Fruit fly (Drosophila melanogaster) whole organism, embryonic: ENCODE data around the gene RpL6.

ENCODE experiments used
- Bdp1 ChIP-seq: fragments of 200-800 bp; sonication (Bioruptor generic); optimal IDR thresholded peaks from 3 replicates; lab custom pipeline; 2016; ENCODE audit warnings: missing biosample characterization, missing genetic modification characterization
- CG10147 ChIP-seq: fragments of 200-800 bp; sonication (Bioruptor generic); optimal IDR thresholded peaks from 2 replicates; lab custom pipeline; 2019; ENCODE audit warnings: missing biosample characterization, mild to moderate bottlenecking, missing genetic modification characterization, moderate library complexity
- CG10366 ChIP-seq: fragments of 200-800 bp; sonication (Bioruptor generic); IDR thresholded peaks from 2 replicates; pipeline ENCODE4 v1.3.6; 2022; ENCODE audit warnings: missing biosample characterization, missing genetic modification characterization
- CG10565 ChIP-seq: fragments of 200-800 bp; sonication (Bioruptor generic); optimal IDR thresholded peaks from 3 replicates; lab custom pipeline; 2016; ENCODE audit warnings: missing biosample characterization, mild to moderate bottlenecking, missing genetic modification characterization
- CG10959 ChIP-seq: fragments of 200-800 bp; sonication (Bioruptor generic); IDR thresholded peaks from 2 replicates; pipeline ENCODE4 v1.3.6; 2022; ENCODE audit warnings: missing biosample characterization, missing genetic modification characterization
- CG11093 ChIP-seq: fragments of 200-800 bp; sonication (Bioruptor generic); IDR thresholded peaks from 3 replicates; pipeline ENCODE4 v1.3.6; 2022; ENCODE audit warnings: missing biosample characterization, missing genetic modification characterization
- CG11456 ChIP-seq: fragments of 200-800 bp; sonication (Bioruptor generic); IDR thresholded peaks from 3 replicates; pipeline ENCODE4 v1.3.6; 2022; ENCODE audit warnings: missing biosample characterization, missing genetic modification characterization
- CG14710 ChIP-seq: fragments of 200-800 bp; sonication (Bioruptor generic); optimal IDR thresholded peaks from 3 replicates; lab custom pipeline; 2019; ENCODE audit warnings: missing biosample characterization, mild to moderate bottlenecking, missing genetic modification characterization, moderate library complexity
- CG3847 ChIP-seq: fragments of 200-800 bp; sonication (Bioruptor generic); IDR thresholded peaks from 2 replicates; pipeline ENCODE4 v1.3.6; 2022; ENCODE audit warnings: missing biosample characterization, missing genetic modification characterization
- CG4360 ChIP-seq: fragments of 200-800 bp; sonication (Bioruptor generic); IDR thresholded peaks from 2 replicates; pipeline ENCODE4 v1.3.6; 2022; ENCODE audit warnings: missing biosample characterization, missing genetic modification characterization
- CG4424 ChIP-seq: fragments of 200-800 bp; sonication (Bioruptor generic); optimal IDR thresholded peaks from 3 replicates; lab custom pipeline; 2016; ENCODE audit warnings: missing biosample characterization, missing genetic modification characterization
- CG6689 ChIP-seq: fragments of 200-800 bp; sonication (Bioruptor generic); IDR thresholded peaks from 2 replicates; pipeline ENCODE4 v1.3.6; 2022; ENCODE audit warnings: missing biosample characterization, missing genetic modification characterization
- CG9817 ChIP-seq: fragments of 200-800 bp; sonication (Bioruptor generic); optimal IDR thresholded peaks from 2 replicates; lab custom pipeline; 2018; ENCODE audit warnings: missing biosample characterization, mild to moderate bottlenecking, missing genetic modification characterization, moderate library complexity
- ERR ChIP-seq: fragments of 200-800 bp; sonication (Bioruptor generic); optimal IDR thresholded peaks from 2 replicates; lab custom pipeline; 2016; ENCODE audit warnings: missing biosample characterization, missing genetic modification characterization
- Ets65A ChIP-seq: fragments of 200-800 bp; sonication (Bioruptor generic); peaks from one replicate; lab custom pipeline; 2016; ENCODE audit warnings: missing biosample characterization, missing genetic modification characterization
- Fer3 ChIP-seq: fragments of 200-800 bp; sonication (Bioruptor generic); optimal IDR thresholded peaks from 2 replicates; lab custom pipeline; 2018; ENCODE audit warnings: missing biosample characterization, mild to moderate bottlenecking, missing genetic modification characterization, moderate library complexity
- HHEX ChIP-seq: fragments of 200-800 bp; sonication (Bioruptor generic); optimal IDR thresholded peaks from 3 replicates; lab custom pipeline; 2017; ENCODE audit warnings: missing biosample characterization, mild to moderate bottlenecking, missing genetic modification characterization, missing genetic modification reagents
- HLH4C ChIP-seq: fragments of 200-800 bp; sonication (Bioruptor generic); IDR thresholded peaks from 3 replicates; pipeline ENCODE4 v1.3.6; 2022; ENCODE audit warnings: missing biosample characterization, missing genetic modification characterization; ENCODE audit not compliant: partially characterized antibody
- HmgZ ChIP-seq: fragments of 200-800 bp; sonication (Bioruptor generic); optimal IDR thresholded peaks from 2 replicates; lab custom pipeline; 2018; ENCODE audit warnings: missing biosample characterization, mild to moderate bottlenecking, missing genetic modification characterization
- Hmx ChIP-seq: fragments of 200-800 bp; sonication (Bioruptor generic); optimal IDR thresholded peaks from 2 replicates; lab custom pipeline; 2016; ENCODE audit warnings: missing biosample characterization, missing genetic modification characterization
- Hr78 ChIP-seq, 2 experiments: fragments of 200-800 bp in 1 of 2; fragments of >200 bp in 1 of 2; sonication (Bioruptor generic) in 1 of 2; optimal IDR thresholded peaks; 2 replicates each; lab custom pipeline; 2017 to 2019; ENCODE audit warnings: missing biosample characterization in 2 of 2, missing genetic modification characterization in 2 of 2, mild to moderate bottlenecking in 1 of 2, moderate library complexity in 1 of 2
- Lpt ChIP-seq: fragments of >200 bp; optimal IDR thresholded peaks from 2 replicates; lab custom pipeline; 2018; ENCODE audit warnings: missing biosample characterization, missing genetic modification characterization
- Mad ChIP-seq: fragments of 200-800 bp; sonication (Bioruptor generic); optimal IDR thresholded peaks from 2 replicates; lab custom pipeline; 2016; ENCODE audit warnings: missing biosample characterization, missing genetic modification characterization
- Meics ChIP-seq: fragments of 200-800 bp; sonication (Bioruptor generic); optimal IDR thresholded peaks from 2 replicates; lab custom pipeline; 2017; ENCODE audit warnings: missing biosample characterization, mild to moderate bottlenecking, missing genetic modification characterization
- Nf-YA ChIP-seq: fragments of 200-800 bp; sonication (Bioruptor generic); IDR thresholded peaks from 2 replicates; pipeline ENCODE4 v1.3.6; 2022; ENCODE audit warnings: missing biosample characterization, missing genetic modification characterization
- Rfx ChIP-seq: fragments of 200-800 bp; sonication (Bioruptor generic); IDR thresholded peaks from 2 replicates; pipeline ENCODE4 v1.3.6; 2022; ENCODE audit warnings: missing biosample characterization, missing genetic modification characterization
- Sry-δ ChIP-seq: fragments of 200-800 bp; sonication (Bioruptor generic); optimal IDR thresholded peaks from 2 replicates; lab custom pipeline; 2016; ENCODE audit warnings: missing biosample characterization, missing genetic modification characterization
- cad ChIP-seq: fragments of >200 bp; optimal IDR thresholded peaks from 2 replicates; lab custom pipeline; 2017; ENCODE audit warnings: missing biosample characterization, missing genetic modification characterization
- esg ChIP-seq: fragments of 200-800 bp; sonication (Bioruptor generic); conservative IDR thresholded peaks from 2 replicates; pipeline ENCODE4 v1.3.6; 2022; ENCODE audit warnings: missing biosample characterization, missing genetic modification characterization
- fru ChIP-seq: fragments of >200 bp; optimal IDR thresholded peaks from 2 replicates; lab custom pipeline; 2017
- gcm2 ChIP-seq: fragments of 200-800 bp; sonication (Bioruptor generic); optimal IDR thresholded peaks from 2 replicates; lab custom pipeline; 2016; ENCODE audit warnings: missing biosample characterization, missing genetic modification characterization
- gsb-n ChIP-seq: fragments of 200-800 bp; sonication (Bioruptor generic); optimal IDR thresholded peaks from 3 replicates; lab custom pipeline; 2018; ENCODE audit warnings: missing biosample characterization, mild to moderate bottlenecking, missing genetic modification characterization
- her ChIP-seq: fragments of 200-800 bp; sonication (Bioruptor generic); optimal IDR thresholded peaks from 2 replicates; lab custom pipeline; 2016; ENCODE audit warnings: missing biosample characterization, missing genetic modification characterization
- lov ChIP-seq, 2 experiments: fragments of 200-800 bp in 1 of 2; fragments of >200 bp in 1 of 2; sonication (Bioruptor generic) in 1 of 2; IDR thresholded peaks in 1 of 2; optimal IDR thresholded peaks in 1 of 2; 2 replicates in 1 of 2; 3 replicates in 1 of 2; pipeline versions ENCODE4 v1.3.6 to Lab custom; 2017 to 2022; ENCODE audit warnings: missing biosample characterization in 1 of 2, missing genetic modification characterization in 1 of 2
- nerfin-1 ChIP-seq: fragments of 200-800 bp; sonication (Bioruptor generic); optimal IDR thresholded peaks from 3 replicates; lab custom pipeline; 2019; ENCODE audit warnings: missing biosample characterization, mild to moderate bottlenecking, missing genetic modification characterization, moderate library complexity
- pros ChIP-seq: fragments of 200-800 bp; sonication (Bioruptor generic); optimal IDR thresholded peaks from 3 replicates; lab custom pipeline; 2019; ENCODE audit warnings: missing biosample characterization, mild to moderate bottlenecking, missing genetic modification characterization, moderate library complexity
- pum ChIP-seq: fragments of 200-800 bp; sonication (Bioruptor generic); optimal IDR thresholded peaks from 2 replicates; lab custom pipeline; 2016; ENCODE audit warnings: missing biosample characterization, missing genetic modification characterization
- pzg ChIP-seq: fragments of 200-800 bp; sonication (Bioruptor generic); optimal IDR thresholded peaks from 3 replicates; lab custom pipeline; 2018; ENCODE audit warnings: missing biosample characterization, mild to moderate bottlenecking, missing genetic modification characterization, moderate library complexity
- run ChIP-seq: fragments of 200-800 bp; sonication (Bioruptor generic); optimal IDR thresholded peaks from 3 replicates; lab custom pipeline; 2018; ENCODE audit warnings: missing biosample characterization, mild to moderate bottlenecking, missing genetic modification characterization
- sc ChIP-seq, 3 experiments: fragments of >200 bp in 2 of 3; fragments of 200-800 bp in 1 of 3; sonication (Bioruptor generic) in 1 of 3; optimal IDR thresholded peaks; 2 replicates in 2 of 3; 3 replicates in 1 of 3; lab custom pipeline; 2017; ENCODE audit warnings: mild to moderate bottlenecking in 1 of 3, missing biosample characterization in 1 of 3, missing genetic modification characterization in 1 of 3, missing genetic modification reagents in 1 of 3
- scrt ChIP-seq: fragments of 200-800 bp; sonication (Bioruptor generic); optimal IDR thresholded peaks from 2 replicates; lab custom pipeline; 2018; ENCODE audit warnings: missing biosample characterization, mild to moderate bottlenecking, missing genetic modification characterization, moderate library complexity
- sd ChIP-seq: fragments of 200-800 bp; sonication (Bioruptor generic); optimal IDR thresholded peaks from 3 replicates; lab custom pipeline; 2018; ENCODE audit warnings: missing biosample characterization, mild to moderate bottlenecking, missing genetic modification characterization, moderate library complexity
- sna ChIP-seq: fragments of 200-800 bp; sonication (Bioruptor generic); IDR thresholded peaks from 2 replicates; pipeline ENCODE4 v1.3.6; 2022; ENCODE audit warnings: missing biosample characterization, missing genetic modification characterization; ENCODE audit not compliant: partially characterized antibody
- sr ChIP-seq: fragments of 200-800 bp; sonication (Bioruptor generic); IDR thresholded peaks from 3 replicates; pipeline ENCODE4 v1.3.6; 2022; ENCODE audit warnings: missing biosample characterization, missing genetic modification characterization
- tap ChIP-seq: fragments of 200-800 bp; optimal IDR thresholded peaks from 3 replicates; lab custom pipeline; 2019; ENCODE audit warnings: missing biosample characterization, mild to moderate bottlenecking, missing genetic modification characterization, moderate library complexity
- tin ChIP-seq: fragments of 200-800 bp; sonication (Bioruptor generic); optimal IDR thresholded peaks from 3 replicates; lab custom pipeline; 2016; ENCODE audit warnings: missing biosample characterization, missing genetic modification characterization
- tup ChIP-seq: fragments of 200-800 bp; sonication (Bioruptor generic); optimal IDR thresholded peaks from 2 replicates; lab custom pipeline; 2016; ENCODE audit warnings: missing biosample characterization, mild to moderate bottlenecking, missing genetic modification characterization, moderate library complexity
- vvl ChIP-seq: fragments of 200-800 bp; sonication (Bioruptor generic); IDR thresholded peaks from 2 replicates; pipeline ENCODE4 v1.3.6; 2022; ENCODE audit warnings: missing biosample characterization, missing genetic modification characterization
- wdn ChIP-seq: fragments of 200-800 bp; sonication (Bioruptor generic); IDR thresholded peaks from 2 replicates; pipeline ENCODE4 v1.3.6; 2022; ENCODE audit warnings: missing biosample characterization, missing genetic modification characterization
- zen ChIP-seq: fragments of 200-800 bp; sonication (Bioruptor generic); optimal IDR thresholded peaks from 3 replicates; lab custom pipeline; 2018; ENCODE audit warnings: missing biosample characterization, mild to moderate bottlenecking, missing genetic modification characterization, moderate library complexity

Gene RpL6

dm6 chr3R:31571885-31572292 lies 24.1 kb downstream of the RpL6 start, which contains the start of gene gammaCOP (continued):
- TF ChIP-seq Hr78 (GFP tag; optimal IDR thresholded peaks at IDR 0.05; lab: Kevin White, UChicago) (no peak), gsb-n (tag; lab: Kevin White, UChicago) (no peak), cad (no peak), CG10147 (GFP tag; lab: Kevin White, UChicago) (no peak), CG14710 (tag; lab: Kevin White, UChicago) (peak; percentile 50), CG4424 (peak; percentile 10), pzg (GFP tag; lab: Kevin White, UChicago) (peak; percentile 52), sna (GFP tag; lab: Robert Waterston, UW) (peak; percentile 97), HmgZ (no peak), tap (no peak), sc (optimal IDR thresholded peaks at IDR 0.05; lab: Kevin White, UChicago) (no peak), sc (GFP tag; optimal IDR thresholded peaks at IDR 0.05; lab: Kevin White, UChicago) (no peak), her (GFP tag; lab: Kevin White, UChicago) (peak; percentile 15), zen (tag; lab: Kevin White, UChicago) (no peak), Fer3 (tag; lab: Kevin White, UChicago) (no peak), CG11456 (GFP tag; lab: Robert Waterston, UW) (no peak), tup (GFP tag; lab: Kevin White, UChicago) (no peak), CG10565 (no peak)

dm6 chr3R:31566738-31567137 lies 29.3 kb downstream of the RpL6 start:
- TF ChIP-seq HHEX (GFP tag; lab: Kevin White, UChicago) (peak; percentile 9), sd (tag; lab: Kevin White, UChicago) (no peak), wdn (GFP tag; lab: Robert Waterston, UW) (no peak), Ets65A (GFP tag; lab: Kevin White, UChicago) (peak; percentile 9), Mad (no peak), scrt (GFP tag; lab: Kevin White, UChicago) (no peak), fru (lab: Kevin White, UChicago) (no peak), CG4360 (GFP tag; lab: Robert Waterston, UW) (0 out of 2 replicates have a peak, but pooled peaks have one; percentile 40), CG11093 (GFP tag; lab: Robert Waterston, UW) (no peak), vvl (GFP tag; lab: Robert Waterston, UW) (peak; percentile 79), CG6689 (GFP tag; lab: Robert Waterston, UW) (peak; percentile 76), run (tag; lab: Kevin White, UChicago) (no peak), CG10959 (GFP tag; lab: Robert Waterston, UW) (peak; percentile 69), Meics (GFP tag; lab: Kevin White, UChicago) (no peak), esg (peak; percentile 50), CG10366 (GFP tag; lab: Robert Waterston, UW) (peak; percentile 71), CG9817 (tag; lab: Kevin White, UChicago) (no peak), gcm2 (GFP tag; lab: Kevin White, UChicago) (no peak), Nf-YA (GFP tag; lab: Robert Waterston, UW) (0 out of 2 replicates have a peak, but pooled peaks have one; percentile 56), lov (optimal IDR thresholded peaks at IDR 0.05; lab: Kevin White, UChicago) (no peak), lov (GFP tag; IDR thresholded peaks at IDR 0.05; lab: Robert Waterston, UW) (peak; percentile 58; the same call in 1 of the 3 replicates), Hmx (GFP tag; lab: Kevin White, UChicago) (no peak), Rfx (GFP tag; lab: Robert Waterston, UW) (peak; percentile 40; the same call in 1 of the 2 replicates), Bdp1 (GFP tag; lab: Kevin White, UChicago) (peak; percentile 9), sr (GFP tag; lab: Robert Waterston, UW) (no peak), tin (GFP tag; lab: Kevin White, UChicago) (peak; percentile 6), CG3847 (GFP tag; lab: Robert Waterston, UW) (no peak), pum (GFP tag; lab: Kevin White, UChicago) (peak; percentile 41), Lpt (GFP tag; lab: Kevin White, UChicago) (no peak), HLH4C (GFP tag; lab: Robert Waterston, UW) (no peak), Sry-δ (GFP tag; lab: Kevin White, UChicago) (no peak), nerfin-1 (tag; lab: Kevin White, UChicago) (peak; percentile 28), gsb-n (tag; lab: Kevin White, UChicago) (peak; percentile 49), pros (GFP tag; lab: Kevin White, UChicago) (no peak), ERR (GFP tag; lab: Kevin White, UChicago) (no peak)
